Fruit fly (Drosophila melanogaster) whole organism, embryonic: ENCODE results near the gene Cul6.

ENCODE experiments used
- Abd-B ChIP-seq: fragments of 200-800 bp; sonication (Bioruptor generic); optimal IDR thresholded peaks from 2 replicates; lab custom pipeline; 2018; ENCODE audit warnings: missing biosample characterization, mild to moderate bottlenecking, missing genetic modification characterization, moderate library complexity
- Atf3 ChIP-seq: fragments of 200-800 bp; sonication (Bioruptor generic); optimal IDR thresholded peaks from 3 replicates; lab custom pipeline; 2016; ENCODE audit warnings: missing biosample characterization, missing genetic modification characterization
- CG10147 ChIP-seq: fragments of 200-800 bp; sonication (Bioruptor generic); optimal IDR thresholded peaks from 2 replicates; lab custom pipeline; 2019; ENCODE audit warnings: missing biosample characterization, mild to moderate bottlenecking, missing genetic modification characterization, moderate library complexity
- CG10565 ChIP-seq: fragments of 200-800 bp; sonication (Bioruptor generic); optimal IDR thresholded peaks from 3 replicates; lab custom pipeline; 2016; ENCODE audit warnings: missing biosample characterization, mild to moderate bottlenecking, missing genetic modification characterization
- CG11093 ChIP-seq: fragments of 200-800 bp; sonication (Bioruptor generic); IDR thresholded peaks from 3 replicates; pipeline ENCODE4 v1.3.6; 2022; ENCODE audit warnings: missing biosample characterization, missing genetic modification characterization
- CG11696 ChIP-seq: fragments of 200-800 bp; sonication (Bioruptor generic); IDR thresholded peaks from 2 replicates; pipeline ENCODE4 v1.3.6; 2022; ENCODE audit warnings: missing biosample characterization, missing genetic modification characterization
- CG15601 ChIP-seq: fragments of 200-800 bp; sonication (Bioruptor generic); optimal IDR thresholded peaks from 3 replicates; lab custom pipeline; 2019; ENCODE audit warnings: missing biosample characterization, mild to moderate bottlenecking, missing genetic modification characterization, moderate library complexity
- CG17829 ChIP-seq: fragments of 200-800 bp; optimal IDR thresholded peaks from 2 replicates; lab custom pipeline; 2019; ENCODE audit warnings: missing biosample characterization, mild to moderate bottlenecking, missing genetic modification characterization, moderate library complexity
- CG18599 ChIP-seq: fragments of 200-800 bp; sonication (Bioruptor generic); optimal IDR thresholded peaks from 3 replicates; lab custom pipeline; 2017; ENCODE audit warnings: missing biosample characterization, missing genetic modification characterization, mild to moderate bottlenecking, moderate library complexity, missing genetic modification reagents
- CG2120 ChIP-seq: fragments of 200-800 bp; sonication (Bioruptor generic); optimal IDR thresholded peaks from 3 replicates; lab custom pipeline; 2016; ENCODE audit warnings: missing biosample characterization, missing genetic modification characterization
- CG2875 ChIP-seq: fragments of 200-800 bp; sonication (Bioruptor generic); optimal IDR thresholded peaks from 2 replicates; lab custom pipeline; 2017; ENCODE audit warnings: missing biosample characterization, mild to moderate bottlenecking, missing genetic modification characterization, missing genetic modification reagents
- CG3407 ChIP-seq: fragments of 200-800 bp; sonication (Bioruptor generic); optimal IDR thresholded peaks from 2 replicates; lab custom pipeline; 2018; ENCODE audit warnings: missing biosample characterization, mild to moderate bottlenecking, missing genetic modification characterization
- CG3995 ChIP-seq: fragments of 200-800 bp; sonication (Bioruptor generic); optimal IDR thresholded peaks from 3 replicates; lab custom pipeline; 2016; ENCODE audit warnings: missing biosample characterization, missing genetic modification characterization
- CG4617 ChIP-seq: fragments of 200-800 bp; sonication (Bioruptor generic); optimal IDR thresholded peaks from 3 replicates; lab custom pipeline; 2016; ENCODE audit warnings: missing biosample characterization, missing genetic modification characterization, borderline replicate concordance
- CG5245 ChIP-seq: fragments of 200-800 bp; sonication (Bioruptor generic); optimal IDR thresholded peaks from 3 replicates; lab custom pipeline; 2016; ENCODE audit warnings: missing biosample characterization, missing genetic modification characterization
- CG6654 ChIP-seq: fragments of 200-800 bp; sonication (Bioruptor generic); optimal IDR thresholded peaks from 2 replicates; lab custom pipeline; 2017; ENCODE audit warnings: missing biosample characterization, mild to moderate bottlenecking, missing genetic modification characterization
- CG6765 ChIP-seq: fragments of 200-800 bp; sonication (Bioruptor generic); optimal IDR thresholded peaks from 3 replicates; lab custom pipeline; 2017; ENCODE audit warnings: missing biosample characterization, mild to moderate bottlenecking, missing genetic modification characterization
- CG6791 ChIP-seq: fragments of 200-800 bp; sonication (Bioruptor generic); IDR thresholded peaks from 3 replicates; pipeline ENCODE4 v1.3.6; 2022; ENCODE audit warnings: missing biosample characterization, missing genetic modification characterization; ENCODE audit not compliant: partially characterized antibody
- CG7786 ChIP-seq: fragments of 200-800 bp; sonication (Bioruptor generic); optimal IDR thresholded peaks from 2 replicates; lab custom pipeline; 2016; ENCODE audit warnings: missing biosample characterization, missing genetic modification characterization
- CG9609 ChIP-seq: fragments of 200-800 bp; sonication (Bioruptor generic); optimal IDR thresholded peaks from 3 replicates; lab custom pipeline; 2016; ENCODE audit warnings: missing biosample characterization, missing genetic modification characterization
- Chrac-16 ChIP-seq: fragments of 200-800 bp; sonication (Bioruptor generic); optimal IDR thresholded peaks from 3 replicates; lab custom pipeline; 2016; ENCODE audit warnings: missing biosample characterization, missing genetic modification characterization
- CoRest ChIP-seq: fragments of 200-800 bp; sonication (Bioruptor generic); optimal IDR thresholded peaks from 3 replicates; lab custom pipeline; 2018; ENCODE audit warnings: missing biosample characterization, mild to moderate bottlenecking, missing genetic modification characterization, moderate library complexity
- D ChIP-seq, 2 experiments: fragments of 200-800 bp in 1 of 2; fragments of >200 bp in 1 of 2; sonication (Bioruptor generic) in 1 of 2; optimal IDR thresholded peaks; 2 replicates in 1 of 2; 3 replicates in 1 of 2; lab custom pipeline; 2017; ENCODE audit warnings: mild to moderate bottlenecking in 1 of 2, missing biosample characterization in 1 of 2, missing genetic modification characterization in 1 of 2, missing genetic modification reagents in 1 of 2
- Dek ChIP-seq: fragments of 200-800 bp; sonication (Bioruptor generic); optimal IDR thresholded peaks from 3 replicates; lab custom pipeline; 2019; ENCODE audit warnings: missing biosample characterization, mild to moderate bottlenecking, missing genetic modification characterization, moderate library complexity
- Doc2 ChIP-seq: fragments of 200-800 bp; sonication (Bioruptor generic); IDR thresholded peaks from 2 replicates; pipeline ENCODE4 v1.3.6; 2022; ENCODE audit warnings: missing biosample characterization, missing genetic modification characterization
- Hmr ChIP-seq: fragments of 200-800 bp; sonication (Bioruptor generic); optimal IDR thresholded peaks from 3 replicates; lab custom pipeline; 2017; ENCODE audit warnings: mild to moderate bottlenecking, missing biosample characterization, missing genetic modification reagents, missing genetic modification characterization
- MBD-R2 ChIP-seq: fragments of 200-800 bp; sonication (Bioruptor generic); IDR thresholded peaks from 2 replicates; pipeline ENCODE4 v1.3.6; 2022; ENCODE audit warnings: missing biosample characterization, missing genetic modification characterization
- NC2β ChIP-seq: fragments of 200-800 bp; sonication (Bioruptor generic); optimal IDR thresholded peaks from 2 replicates; lab custom pipeline; 2016; ENCODE audit warnings: missing biosample characterization, missing genetic modification characterization
- Pdp1 ChIP-seq, 2 experiments: fragments of 200-800 bp; sonication (Bioruptor generic); optimal IDR thresholded peaks; 3 replicates each; lab custom pipeline; 2016; ENCODE audit warnings: missing biosample characterization in 2 of 2, missing genetic modification characterization in 2 of 2, mild to moderate bottlenecking in 1 of 2, moderate library complexity in 1 of 2
- Poxn ChIP-seq: fragments of 200-800 bp; sonication (Bioruptor generic); IDR thresholded peaks from 2 replicates; pipeline ENCODE4 v1.3.6; 2022; ENCODE audit warnings: missing biosample characterization, missing genetic modification characterization
- Ssrp ChIP-seq: fragments of 200-800 bp; sonication (Bioruptor generic); optimal IDR thresholded peaks from 2 replicates; lab custom pipeline; 2018; ENCODE audit warnings: missing biosample characterization, mild to moderate bottlenecking, missing genetic modification characterization, moderate library complexity
- Xrp1 ChIP-seq: fragments of 200-800 bp; sonication (Bioruptor generic); IDR thresholded peaks from 2 replicates; pipeline ENCODE4 v1.3.6; 2022; ENCODE audit warnings: missing biosample characterization, missing genetic modification characterization
- bbx ChIP-seq: fragments of 200-800 bp; sonication (Bioruptor generic); IDR thresholded peaks from 2 replicates; pipeline ENCODE4 v1.3.6; 2022; ENCODE audit warnings: missing biosample characterization, missing genetic modification characterization; ENCODE audit not compliant: partially characterized antibody
- bcd ChIP-seq: fragments of 200-800 bp; sonication (Bioruptor generic); optimal IDR thresholded peaks from 2 replicates; lab custom pipeline; 2017; ENCODE audit warnings: missing biosample characterization, mild to moderate bottlenecking, missing genetic modification characterization
- br ChIP-seq: fragments of >200 bp; optimal IDR thresholded peaks from 2 replicates; lab custom pipeline; 2017
- croc ChIP-seq: fragments of 200-800 bp; sonication (Bioruptor generic); conservative IDR thresholded peaks from 3 replicates; pipeline ENCODE4 v1.3.6; 2022; ENCODE audit warnings: missing biosample characterization, missing genetic modification characterization
- emc ChIP-seq: fragments of 200-800 bp; sonication (Bioruptor generic); optimal IDR thresholded peaks from 2 replicates; lab custom pipeline; 2016; ENCODE audit warnings: missing biosample characterization, missing genetic modification characterization
- gem ChIP-seq: fragments of 200-800 bp; sonication (Bioruptor generic); optimal IDR thresholded peaks from 2 replicates; lab custom pipeline; 2019; ENCODE audit warnings: missing biosample characterization, mild to moderate bottlenecking, missing genetic modification characterization, moderate library complexity
- gfzf ChIP-seq: fragments of 200-800 bp; sonication (Bioruptor generic); optimal IDR thresholded peaks from 2 replicates; lab custom pipeline; 2016; ENCODE audit warnings: missing biosample characterization, mild to moderate bottlenecking, missing genetic modification characterization, moderate library complexity
- gt ChIP-seq: fragments of 200-800 bp; sonication (Bioruptor generic); IDR thresholded peaks from 2 replicates; pipeline ENCODE4 v1.3.6; 2022; ENCODE audit warnings: missing biosample characterization, missing genetic modification characterization
- ken ChIP-seq: fragments of 200-800 bp; sonication (Bioruptor generic); IDR thresholded peaks from 3 replicates; pipeline ENCODE4 v1.3.6; 2022; ENCODE audit warnings: missing biosample characterization, missing genetic modification characterization
- maf-S ChIP-seq: fragments of 200-800 bp; sonication (Bioruptor generic); optimal IDR thresholded peaks from 2 replicates; lab custom pipeline; 2016; ENCODE audit warnings: missing biosample characterization, missing genetic modification characterization
- nmo ChIP-seq: fragments of 200-800 bp; sonication (Bioruptor generic); optimal IDR thresholded peaks from 2 replicates; lab custom pipeline; 2018; ENCODE audit warnings: missing biosample characterization, mild to moderate bottlenecking, missing genetic modification characterization, moderate library complexity
- pb ChIP-seq: fragments of 200-800 bp; sonication (Bioruptor generic); optimal IDR thresholded peaks from 3 replicates; lab custom pipeline; 2016; ENCODE audit warnings: missing biosample characterization, missing genetic modification characterization
- pfk ChIP-seq: fragments of 200-800 bp; sonication (Bioruptor generic); optimal IDR thresholded peaks from 2 replicates; lab custom pipeline; 2018; ENCODE audit warnings: missing biosample characterization, mild to moderate bottlenecking, missing genetic modification characterization, moderate library complexity
- sens-2 ChIP-seq: fragments of 200-800 bp; sonication (Bioruptor generic); IDR thresholded peaks from 2 replicates; pipeline ENCODE4 v1.3.6; 2022; ENCODE audit warnings: missing biosample characterization, missing genetic modification characterization
- tll ChIP-seq, 2 experiments: fragments of 200-800 bp in 1 of 2; fragments of >200 bp in 1 of 2; sonication (Bioruptor generic) in 1 of 2; optimal IDR thresholded peaks; 2 replicates each; lab custom pipeline; 2017 to 2019; ENCODE audit warnings: missing biosample characterization in 2 of 2, missing genetic modification characterization in 2 of 2, mild to moderate bottlenecking in 1 of 2, moderate library complexity in 1 of 2
- wek ChIP-seq: fragments of 200-800 bp; sonication (Bioruptor generic); optimal IDR thresholded peaks from 3 replicates; lab custom pipeline; 2018; ENCODE audit warnings: missing biosample characterization, mild to moderate bottlenecking, missing genetic modification characterization, moderate library complexity

Gene Cul6

dm6 chr3L:13032085-13032914 is 20.8 kb upstream of the Cul6 start (continued):
- TF ChIP-seq ken (GFP tag; lab: Robert Waterston, UW) (no peak), bbx (GFP tag; lab: Robert Waterston, UW) (0 out of 2 replicates have a peak, but pooled peaks have one; percentile 26), CG6765 (no peak), Pdp1 (GFP tag; optimal IDR thresholded peaks at IDR 0.05; lab: Kevin White, UChicago) (peak in 1 of 2 experiments; percentile 9), Ssrp (tag; lab: Kevin White, UChicago) (no peak), CoRest (tag; lab: Kevin White, UChicago) (peak; percentile 30), CG6791 (peak; percentile 50; the same call in 1 of the 3 replicates), gem (tag; lab: Kevin White, UChicago) (peak; percentile 56), CG9609 (GFP tag; lab: Kevin White, UChicago) (no peak), CG11696 (GFP tag; lab: Robert Waterston, UW) (no peak), CG7786 (no peak), gt (no peak), Chrac-16 (GFP tag; lab: Kevin White, UChicago) (peak; percentile 6), Xrp1 (GFP tag; lab: Robert Waterston, UW) (no peak), bcd (GFP tag; lab: Kevin White, UChicago) (peak; percentile 3), CG2875 (GFP tag; lab: Kevin White, UChicago) (peak; percentile 2), Poxn (GFP tag; lab: Robert Waterston, UW) (no peak), maf-S (GFP tag; lab: Kevin White, UChicago) (no peak), pfk (GFP tag; lab: Kevin White, UChicago) (no peak), croc (no peak), CG11093 (no peak), CG18599 (GFP tag; lab: Kevin White, UChicago) (no peak), Dek (no peak), CG3407 (GFP tag; lab: Kevin White, UChicago) (peak; percentile 60), sens-2 (0 out of 2 replicates have a peak, but pooled peaks have one; percentile 29), nmo (peak; percentile 30), Hmr (no peak), CG10565 (GFP tag; lab: Kevin White, UChicago) (no peak), CG6654 (GFP tag; lab: Kevin White, UChicago) (no peak), Abd-B (peak; percentile 21), CG5245 (GFP tag; lab: Kevin White, UChicago) (no peak), emc (GFP tag; lab: Kevin White, UChicago) (no peak), wek (GFP tag; lab: Kevin White, UChicago) (peak; percentile 36), CG15601 (tag; lab: Kevin White, UChicago) (peak; percentile 93), NC2β (peak; percentile 26), pb (GFP tag; lab: Kevin White, UChicago) (no peak), Doc2 (GFP tag; lab: Robert Waterston, UW) (no peak), MBD-R2 (GFP tag; lab: Robert Waterston, UW) (no peak), Atf3 (GFP tag; lab: Kevin White, UChicago) (no peak), br (lab: Kevin White, UChicago) (no peak), D (optimal IDR thresholded peaks at IDR 0.05; lab: Kevin White, UChicago) (peak; percentile 43), D (GFP tag; optimal IDR thresholded peaks at IDR 0.05; lab: Kevin White, UChicago) (no peak), CG2120 (GFP tag; lab: Kevin White, UChicago) (no peak), gfzf (GFP tag; lab: Kevin White, UChicago) (no peak), CG10147 (GFP tag; lab: Kevin White, UChicago) (no peak), CG4617 (no peak), CG3995 (GFP tag; lab: Kevin White, UChicago) (peak; percentile 96), CG17829 (tag; lab: Kevin White, UChicago) (peak; percentile 35), tll (GFP tag; optimal IDR thresholded peaks at IDR 0.05; lab: Kevin White, UChicago) (peak in 1 of 2 experiments; percentile 30)
